Fruit fly (Drosophila melanogaster) whole organism, prepupa: ENCODE data around the gene CycA.

Source experiments
- CG8119 ChIP-seq: fragments of 200-800 bp; sonication (Bioruptor generic); IDR thresholded peaks from 3 replicates; pipeline ENCODE4 v1.3.6; 2022; ENCODE audit warnings: missing biosample characterization, missing genetic modification characterization
- Ets21C ChIP-seq: fragments of 200-800 bp; sonication (Bioruptor generic); optimal IDR thresholded peaks from 3 replicates; lab custom pipeline; 2016; ENCODE audit warnings: missing biosample characterization, missing genetic modification characterization
- Hr38 ChIP-seq: sonication (Bioruptor generic); optimal IDR thresholded peaks from 2 replicates; lab custom pipeline; 2016; ENCODE audit warnings: missing biosample characterization, missing genetic modification characterization
- OdsH ChIP-seq: fragments of 200-800 bp; sonication (Bioruptor generic); optimal IDR thresholded peaks from 3 replicates; lab custom pipeline; 2016; ENCODE audit warnings: missing biosample characterization, missing genetic modification characterization
- Sox102F ChIP-seq: fragments of 200-800 bp; sonication (Bioruptor generic); optimal IDR thresholded peaks from 2 replicates; lab custom pipeline; 2016; ENCODE audit warnings: missing biosample characterization, mild to moderate bottlenecking, missing genetic modification characterization

DNA sequence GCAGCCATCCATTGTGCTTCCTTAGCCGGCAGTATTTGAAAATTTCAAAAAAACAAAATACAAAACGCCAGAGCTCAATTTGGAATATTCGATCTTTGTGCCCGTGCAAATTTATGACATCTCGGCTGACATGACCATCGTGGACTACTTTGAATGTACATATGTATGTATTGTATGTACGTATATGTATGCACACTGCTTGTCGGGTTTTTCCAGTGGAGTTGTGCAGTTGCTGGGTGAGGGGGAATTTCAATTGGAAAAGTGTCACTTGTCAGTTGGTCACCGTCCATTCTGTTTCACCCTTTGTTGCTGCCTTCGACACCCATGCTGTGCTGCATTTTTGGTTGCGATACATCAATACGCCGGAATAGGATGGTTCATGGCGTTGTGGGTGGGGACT is 14.3 kb upstream of the CycA start, which contains the start of gene CG12521:
- TF ChIP-seq Hr38 (GFP tag; lab: Kevin White, UChicago) (no peak), Ets21C (no peak), Sox102F (GFP tag; lab: Kevin White, UChicago) (no peak), OdsH (no peak), CG8119 (GFP tag; lab: Robert Waterston, UW) (no peak)
